Fruit fly (Drosophila melanogaster) whole organism, embryonic: ENCODE measurements around the gene Sik2.

Experiments used
- ATbp ChIP-seq: fragments of 200-800 bp; sonication (Bioruptor generic); optimal IDR thresholded peaks from 2 replicates; lab custom pipeline; 2017; ENCODE audit warnings: missing biosample characterization, mild to moderate bottlenecking, missing genetic modification characterization, missing genetic modification reagents
- Bteb2 ChIP-seq: fragments of 200-800 bp; sonication (Bioruptor generic); optimal IDR thresholded peaks from 2 replicates; lab custom pipeline; 2016; ENCODE audit warnings: missing biosample characterization, missing genetic modification characterization
- CG10209 ChIP-seq: fragments of 200-800 bp; sonication (Bioruptor generic); optimal IDR thresholded peaks from 3 replicates; lab custom pipeline; 2017; ENCODE audit warnings: missing biosample characterization, mild to moderate bottlenecking, missing genetic modification characterization, missing genetic modification reagents
- CG1024 ChIP-seq: fragments of 200-800 bp; sonication (Bioruptor generic); IDR thresholded peaks from 2 replicates; pipeline ENCODE4 v1.3.6; 2022; ENCODE audit warnings: missing biosample characterization, missing genetic modification characterization
- CG11085 ChIP-seq: fragments of 200-800 bp; sonication (Bioruptor generic); IDR thresholded peaks from 2 replicates; pipeline ENCODE4 v1.3.6; 2022; ENCODE audit warnings: missing biosample characterization, missing genetic modification characterization
- CG11093 ChIP-seq: fragments of 200-800 bp; sonication (Bioruptor generic); IDR thresholded peaks from 3 replicates; pipeline ENCODE4 v1.3.6; 2022; ENCODE audit warnings: missing biosample characterization, missing genetic modification characterization
- CG11723 ChIP-seq: fragments of 200-800 bp; sonication (Bioruptor generic); optimal IDR thresholded peaks from 2 replicates; lab custom pipeline; 2017; ENCODE audit warnings: missing biosample characterization, mild to moderate bottlenecking, missing genetic modification characterization
- CG1233 ChIP-seq: fragments of 200-800 bp; sonication (Bioruptor generic); optimal IDR thresholded peaks from 4 replicates; lab custom pipeline; 2018; ENCODE audit warnings: missing biosample characterization, mild to moderate bottlenecking, missing genetic modification characterization
- CG12659 ChIP-seq: fragments of 200-800 bp; sonication (Bioruptor generic); optimal IDR thresholded peaks from 3 replicates; lab custom pipeline; 2017; ENCODE audit warnings: mild to moderate bottlenecking, missing biosample characterization, missing genetic modification reagents, missing genetic modification characterization
- CG14667 ChIP-seq: fragments of 200-800 bp; sonication (Bioruptor generic); IDR thresholded peaks from 2 replicates; pipeline ENCODE4 v1.3.6; 2022; ENCODE audit warnings: missing biosample characterization, missing genetic modification characterization
- CG15011 ChIP-seq: fragments of 200-800 bp; sonication (Bioruptor generic); optimal IDR thresholded peaks from 3 replicates; lab custom pipeline; 2018; ENCODE audit warnings: missing biosample characterization, mild to moderate bottlenecking, missing genetic modification characterization
- CG1647 ChIP-seq: fragments of 200-800 bp; sonication (Bioruptor generic); optimal IDR thresholded peaks from 3 replicates; lab custom pipeline; 2016; ENCODE audit warnings: missing biosample characterization, missing genetic modification characterization
- CG31224 ChIP-seq: fragments of 200-800 bp; sonication (Bioruptor generic); IDR thresholded peaks from 2 replicates; pipeline ENCODE4 v1.3.6; 2022; ENCODE audit warnings: missing biosample characterization, missing genetic modification characterization
- CG34376 ChIP-seq: fragments of 200-800 bp; sonication (Bioruptor generic); optimal IDR thresholded peaks from 2 replicates; lab custom pipeline; 2018; ENCODE audit warnings: missing biosample characterization, mild to moderate bottlenecking, missing genetic modification characterization
- CG4820 ChIP-seq: fragments of 200-800 bp; sonication (Bioruptor generic); optimal IDR thresholded peaks from 3 replicates; lab custom pipeline; 2016; ENCODE audit warnings: missing biosample characterization, missing genetic modification characterization
- CG4854 ChIP-seq: fragments of 200-800 bp; sonication (Bioruptor generic); optimal IDR thresholded peaks from 2 replicates; lab custom pipeline; 2016; ENCODE audit warnings: missing biosample characterization, missing genetic modification characterization, inconsistent platforms
- CG6175 ChIP-seq: fragments of 200-800 bp; sonication (Bioruptor generic); IDR thresholded peaks from 3 replicates; pipeline ENCODE4 v1.3.6; 2022; ENCODE audit warnings: missing biosample characterization, missing genetic modification characterization
- CG7556 ChIP-seq: fragments of 200-800 bp; sonication (Bioruptor generic); optimal IDR thresholded peaks from 2 replicates; lab custom pipeline; 2017; ENCODE audit warnings: missing biosample characterization, mild to moderate bottlenecking, missing genetic modification characterization
- CG8281 ChIP-seq: fragments of 200-800 bp; sonication (Bioruptor generic); optimal IDR thresholded peaks from 2 replicates; lab custom pipeline; 2018; ENCODE audit warnings: missing biosample characterization, mild to moderate bottlenecking, missing genetic modification characterization, moderate library complexity
- CG8388 ChIP-seq: fragments of 200-800 bp; sonication (Bioruptor generic); optimal IDR thresholded peaks from 2 replicates; lab custom pipeline; 2019; ENCODE audit warnings: missing biosample characterization, mild to moderate bottlenecking, missing genetic modification characterization, moderate library complexity
- Chrac-16 ChIP-seq: fragments of 200-800 bp; sonication (Bioruptor generic); optimal IDR thresholded peaks from 3 replicates; lab custom pipeline; 2016; ENCODE audit warnings: missing biosample characterization, missing genetic modification characterization
- Doc2 ChIP-seq: fragments of 200-800 bp; sonication (Bioruptor generic); IDR thresholded peaks from 2 replicates; pipeline ENCODE4 v1.3.6; 2022; ENCODE audit warnings: missing biosample characterization, missing genetic modification characterization
- ERR ChIP-seq: fragments of 200-800 bp; sonication (Bioruptor generic); optimal IDR thresholded peaks from 2 replicates; lab custom pipeline; 2016; ENCODE audit warnings: missing biosample characterization, missing genetic modification characterization
- Fer1 ChIP-seq: fragments of 200-800 bp; sonication (Bioruptor generic); optimal IDR thresholded peaks from 2 replicates; lab custom pipeline; 2017; ENCODE audit warnings: missing biosample characterization, mild to moderate bottlenecking, missing genetic modification characterization
- HHEX ChIP-seq: fragments of 200-800 bp; sonication (Bioruptor generic); optimal IDR thresholded peaks from 3 replicates; lab custom pipeline; 2017; ENCODE audit warnings: missing biosample characterization, mild to moderate bottlenecking, missing genetic modification characterization, missing genetic modification reagents
- HLHmδ ChIP-seq: fragments of 200-800 bp; sonication (Bioruptor generic); optimal IDR thresholded peaks from 2 replicates; lab custom pipeline; 2018; ENCODE audit warnings: missing biosample characterization, mild to moderate bottlenecking, missing genetic modification characterization, moderate library complexity
- Hmr ChIP-seq: fragments of 200-800 bp; sonication (Bioruptor generic); optimal IDR thresholded peaks from 3 replicates; lab custom pipeline; 2017; ENCODE audit warnings: mild to moderate bottlenecking, missing biosample characterization, missing genetic modification reagents, missing genetic modification characterization
- Kr ChIP-seq: fragments of 200-800 bp; sonication (Bioruptor generic); optimal IDR thresholded peaks from 2 replicates; lab custom pipeline; 2017; ENCODE audit warnings: missing biosample characterization, mild to moderate bottlenecking, missing genetic modification characterization
- Lim3 ChIP-seq: fragments of 200-800 bp; sonication (Bioruptor generic); IDR thresholded peaks from 2 replicates; pipeline ENCODE4 v1.3.6; 2022; ENCODE audit warnings: missing biosample characterization, missing genetic modification characterization
- MTF-1 ChIP-seq: fragments of 200-800 bp; sonication (Bioruptor generic); optimal IDR thresholded peaks from 2 replicates; lab custom pipeline; 2018; ENCODE audit warnings: missing biosample characterization, mild to moderate bottlenecking, missing genetic modification characterization, borderline replicate concordance
- Optix ChIP-seq: fragments of 200-800 bp; sonication (Bioruptor generic); IDR thresholded peaks from 3 replicates; pipeline ENCODE4 v1.3.6; 2022; ENCODE audit warnings: missing biosample characterization, missing genetic modification characterization
- Usf ChIP-seq: fragments of 200-800 bp; sonication (Bioruptor generic); optimal IDR thresholded peaks from 2 replicates; lab custom pipeline; 2017; ENCODE audit warnings: missing genotype, missing biosample characterization, missing genetic modification characterization
- aop ChIP-seq: fragments of 200-800 bp; sonication (Bioruptor generic); IDR thresholded peaks from 2 replicates; pipeline ENCODE4 v1.3.6; 2022; ENCODE audit warnings: missing biosample characterization, missing genetic modification characterization
- ase ChIP-seq: fragments of 200-800 bp; sonication (Bioruptor generic); IDR thresholded peaks from 3 replicates; pipeline ENCODE4 v1.3.6; 2022; ENCODE audit warnings: missing biosample characterization, missing genetic modification characterization
- bcd ChIP-seq: fragments of 200-800 bp; sonication (Bioruptor generic); optimal IDR thresholded peaks from 2 replicates; lab custom pipeline; 2017; ENCODE audit warnings: missing biosample characterization, mild to moderate bottlenecking, missing genetic modification characterization
- cas ChIP-seq: fragments of 200-800 bp; sonication (Bioruptor generic); IDR thresholded peaks from 2 replicates; pipeline ENCODE4 v1.3.6; 2022; ENCODE audit warnings: missing biosample characterization, missing genetic modification characterization
- crol ChIP-seq: fragments of 200-800 bp; sonication (Bioruptor generic); IDR thresholded peaks from 2 replicates; pipeline ENCODE4 v1.3.6; 2022; ENCODE audit warnings: missing biosample characterization, missing genetic modification characterization
- crp ChIP-seq, 2 experiments: fragments of 200-800 bp; sonication (Bioruptor generic); optimal IDR thresholded peaks; 2 replicates in 1 of 2; 3 replicates in 1 of 2; lab custom pipeline; 2017; ENCODE audit warnings: missing biosample characterization in 2 of 2, missing genetic modification characterization in 2 of 2, mild to moderate bottlenecking in 1 of 2, moderate library complexity in 1 of 2
- cwo ChIP-seq: fragments of 200-800 bp; sonication (Bioruptor generic); optimal IDR thresholded peaks from 3 replicates; lab custom pipeline; 2017; ENCODE audit warnings: missing biosample characterization, missing genetic modification characterization, mild to moderate bottlenecking, moderate library complexity, missing genetic modification reagents
- esg ChIP-seq: fragments of 200-800 bp; sonication (Bioruptor generic); conservative IDR thresholded peaks from 2 replicates; pipeline ENCODE4 v1.3.6; 2022; ENCODE audit warnings: missing biosample characterization, missing genetic modification characterization
- fd64A ChIP-seq: fragments of 200-800 bp; sonication (Bioruptor generic); optimal IDR thresholded peaks from 3 replicates; lab custom pipeline; 2018; ENCODE audit warnings: missing biosample characterization, mild to moderate bottlenecking, missing genetic modification characterization
- gcm2 ChIP-seq: fragments of 200-800 bp; sonication (Bioruptor generic); optimal IDR thresholded peaks from 2 replicates; lab custom pipeline; 2016; ENCODE audit warnings: missing biosample characterization, missing genetic modification characterization
- gro ChIP-seq: fragments of 200-800 bp; sonication (Bioruptor generic); optimal IDR thresholded peaks from 2 replicates; lab custom pipeline; 2016; ENCODE audit warnings: missing biosample characterization, missing genetic modification characterization
- gt ChIP-seq: fragments of 200-800 bp; sonication (Bioruptor generic); IDR thresholded peaks from 2 replicates; pipeline ENCODE4 v1.3.6; 2022; ENCODE audit warnings: missing biosample characterization, missing genetic modification characterization
- ham ChIP-seq: fragments of 200-800 bp; sonication (Bioruptor generic); IDR thresholded peaks from 2 replicates; pipeline ENCODE4 v1.3.6; 2022; ENCODE audit warnings: missing biosample characterization, missing genetic modification characterization
- jumu ChIP-seq: fragments of 200-800 bp; sonication (Bioruptor generic); optimal IDR thresholded peaks from 3 replicates; lab custom pipeline; 2016; ENCODE audit warnings: missing biosample characterization, missing genetic modification characterization
- stc ChIP-seq: fragments of 200-800 bp; sonication (Bioruptor generic); IDR thresholded peaks from 2 replicates; pipeline ENCODE4 v1.3.6; 2022; ENCODE audit warnings: missing biosample characterization, missing genetic modification characterization
- tio ChIP-seq: fragments of 200-800 bp; sonication (Bioruptor generic); optimal IDR thresholded peaks from 2 replicates; lab custom pipeline; 2017; ENCODE audit warnings: missing biosample characterization, missing genetic modification characterization, inconsistent platforms
- tll ChIP-seq, 2 experiments: fragments of 200-800 bp in 1 of 2; fragments of >200 bp in 1 of 2; sonication (Bioruptor generic) in 1 of 2; optimal IDR thresholded peaks; 2 replicates each; lab custom pipeline; 2017 to 2019; ENCODE audit warnings: missing biosample characterization in 2 of 2, missing genetic modification characterization in 2 of 2, mild to moderate bottlenecking in 1 of 2, moderate library complexity in 1 of 2
- trh ChIP-seq: fragments of 200-800 bp; sonication (Bioruptor generic); optimal IDR thresholded peaks from 2 replicates; lab custom pipeline; 2016; ENCODE audit warnings: missing biosample characterization, missing genetic modification characterization
- unc-4 ChIP-seq: fragments of 200-800 bp; sonication (Bioruptor generic); IDR thresholded peaks from 2 replicates; pipeline ENCODE4 v1.3.6; 2022; ENCODE audit warnings: missing biosample characterization, missing genetic modification characterization; ENCODE audit not compliant: partially characterized antibody

Sik2 gene

DNA sequence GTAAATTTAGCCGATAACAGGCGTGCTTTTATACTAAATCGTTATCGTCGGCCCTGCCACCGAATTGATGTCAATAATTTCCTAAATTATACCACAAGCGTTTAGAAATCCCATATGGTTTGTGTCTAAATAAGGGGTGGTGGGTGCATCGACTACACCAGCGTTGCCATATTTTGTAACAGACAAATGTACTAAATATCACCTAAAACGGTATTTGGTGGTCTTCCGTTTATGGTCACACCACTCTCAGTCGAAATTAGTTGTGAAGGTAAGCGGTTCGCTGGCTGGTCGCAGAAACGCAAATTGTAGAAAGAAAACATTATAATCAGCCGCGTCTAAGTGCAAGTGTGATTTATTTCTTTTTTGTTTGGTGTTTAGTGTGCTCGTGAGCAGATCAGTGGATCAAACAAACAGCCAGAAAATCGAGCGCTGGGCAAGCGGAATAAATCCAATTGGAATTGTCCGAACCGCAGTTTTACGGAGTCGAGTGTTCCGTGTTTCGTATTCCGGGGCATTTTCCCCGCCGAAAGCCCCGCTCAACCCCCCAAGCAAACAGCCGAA lies 18.7 kb upstream of the Sik2 start, which contains the start of the genes CG16903 and Unc-76 (continued):
- TF ChIP-seq CG11085 (GFP tag; lab: Robert Waterston, UW) (no peak), CG34376 (GFP tag; lab: Kevin White, UChicago) (peak; percentile 72), CG11093 (GFP tag; lab: Robert Waterston, UW) (no peak), ase (GFP tag; lab: Robert Waterston, UW) (no peak), CG11723 (GFP tag; lab: Kevin White, UChicago) (peak; percentile 39), bcd (GFP tag; lab: Kevin White, UChicago) (no peak), crp (GFP tag; optimal IDR thresholded peaks at IDR 0.05; lab: Kevin White, UChicago) (peak in 1 of 2 experiments; percentile 32), Fer1 (GFP tag; lab: Kevin White, UChicago) (peak; percentile 75), CG6175 (GFP tag; lab: Robert Waterston, UW) (no peak), HHEX (GFP tag; lab: Kevin White, UChicago) (peak; percentile 26), CG8388 (GFP tag; lab: Kevin White, UChicago) (no peak), CG4820 (GFP tag; lab: Kevin White, UChicago) (no peak), ERR (no peak), gt (GFP tag; lab: Robert Waterston, UW) (no peak), Hmr (GFP tag; lab: Kevin White, UChicago) (peak; percentile 89), CG8281 (tag; lab: Kevin White, UChicago) (no peak), stc (GFP tag; lab: Robert Waterston, UW) (no peak), gcm2 (no peak), esg (GFP tag; lab: Robert Waterston, UW) (no peak), Usf (GFP tag; lab: Kevin White, UChicago) (no peak), Kr (GFP tag; lab: Kevin White, UChicago) (no peak), gro (peak; percentile 70), CG4854 (GFP tag; lab: Kevin White, UChicago) (peak; percentile 14), CG10209 (GFP tag; lab: Kevin White, UChicago) (no peak), MTF-1 (GFP tag; lab: Kevin White, UChicago) (peak; percentile 59), CG1024 (no peak), tio (GFP tag; lab: Kevin White, UChicago) (no peak), CG7556 (peak; percentile 24), Doc2 (GFP tag; lab: Robert Waterston, UW) (no peak), CG1233 (GFP tag; lab: Kevin White, UChicago) (peak; percentile 17), tll (GFP tag; optimal IDR thresholded peaks at IDR 0.05; lab: Kevin White, UChicago) (no peak), CG15011 (GFP tag; lab: Kevin White, UChicago) (no peak), cwo (GFP tag; lab: Kevin White, UChicago) (no peak), CG31224 (GFP tag; lab: Robert Waterston, UW) (no peak), fd64A (peak; percentile 31), HLHmδ (GFP tag; lab: Kevin White, UChicago) (peak; percentile 77), Lim3 (GFP tag; lab: Robert Waterston, UW) (no peak), Chrac-16 (GFP tag; lab: Kevin White, UChicago) (no peak), CG12659 (peak; percentile 91), crol (GFP tag; lab: Robert Waterston, UW) (peak; percentile 73), Bteb2 (peak; percentile 1), Optix (no peak), ham (GFP tag; lab: Robert Waterston, UW) (no peak), trh (GFP tag; lab: Kevin White, UChicago) (no peak), unc-4 (GFP tag; lab: Robert Waterston, UW) (peak; percentile 55; the same call in 1 of the 2 replicates), CG14667 (GFP tag; lab: Robert Waterston, UW) (no peak), jumu (GFP tag; lab: Kevin White, UChicago) (peak; percentile 14), cas (GFP tag; lab: Robert Waterston, UW) (no peak), aop (no peak), ATbp (GFP tag; lab: Kevin White, UChicago) (no peak), CG1647 (peak; percentile 5)
